Fruit fly (Drosophila melanogaster) whole organism, embryonic: Measurements from ENCODE around the gene MESR3.

Experiments used
- Atf6 ChIP-seq: fragments of 200-800 bp; sonication (Bioruptor generic); IDR thresholded peaks from 2 replicates; pipeline ENCODE4 v1.3.6; 2022; ENCODE audit warnings: missing biosample characterization, missing genetic modification characterization
- BEAF-32 ChIP-seq: fragments of 200-800 bp; sonication (Bioruptor generic); optimal IDR thresholded peaks from 3 replicates; lab custom pipeline; 2017; ENCODE audit warnings: missing biosample characterization, missing genetic modification characterization, mild to moderate bottlenecking, moderate library complexity, missing genetic modification reagents
- CG10267 ChIP-seq: fragments of 200-800 bp; sonication (Bioruptor generic); optimal IDR thresholded peaks from 2 replicates; lab custom pipeline; 2018; ENCODE audit warnings: missing biosample characterization, mild to moderate bottlenecking, missing genetic modification characterization, moderate library complexity
- CG10543 ChIP-seq: fragments of 200-800 bp; sonication (Bioruptor generic); optimal IDR thresholded peaks from 3 replicates; lab custom pipeline; 2017; ENCODE audit warnings: missing biosample characterization, mild to moderate bottlenecking, missing genetic modification characterization, moderate library complexity
- CG11085 ChIP-seq: fragments of 200-800 bp; sonication (Bioruptor generic); IDR thresholded peaks from 2 replicates; pipeline ENCODE4 v1.3.6; 2022; ENCODE audit warnings: missing biosample characterization, missing genetic modification characterization
- CG1233 ChIP-seq: fragments of 200-800 bp; sonication (Bioruptor generic); optimal IDR thresholded peaks from 4 replicates; lab custom pipeline; 2018; ENCODE audit warnings: missing biosample characterization, mild to moderate bottlenecking, missing genetic modification characterization
- CG18599 ChIP-seq: fragments of 200-800 bp; sonication (Bioruptor generic); optimal IDR thresholded peaks from 3 replicates; lab custom pipeline; 2017; ENCODE audit warnings: missing biosample characterization, missing genetic modification characterization, mild to moderate bottlenecking, moderate library complexity, missing genetic modification reagents
- CG2129 ChIP-seq: fragments of 200-800 bp; sonication (Bioruptor generic); IDR thresholded peaks from 2 replicates; pipeline ENCODE4 v1.3.6; 2022; ENCODE audit warnings: missing biosample characterization, missing genetic modification characterization; ENCODE audit not compliant: partially characterized antibody
- CG3407 ChIP-seq: fragments of 200-800 bp; sonication (Bioruptor generic); optimal IDR thresholded peaks from 2 replicates; lab custom pipeline; 2018; ENCODE audit warnings: missing biosample characterization, mild to moderate bottlenecking, missing genetic modification characterization
- CG34376 ChIP-seq: fragments of 200-800 bp; sonication (Bioruptor generic); optimal IDR thresholded peaks from 2 replicates; lab custom pipeline; 2018; ENCODE audit warnings: missing biosample characterization, mild to moderate bottlenecking, missing genetic modification characterization
- CG5953 ChIP-seq: fragments of 200-800 bp; sonication (Bioruptor generic); IDR thresholded peaks from 2 replicates; pipeline ENCODE4 v1.3.6; 2022; ENCODE audit warnings: missing biosample characterization, missing genetic modification characterization
- CG6813 ChIP-seq: fragments of 200-800 bp; sonication (Bioruptor generic); optimal IDR thresholded peaks from 2 replicates; lab custom pipeline; 2017; ENCODE audit warnings: missing biosample characterization, missing genetic modification characterization, mild to moderate bottlenecking, moderate library complexity, missing genetic modification reagents
- CG7963 ChIP-seq: fragments of 200-800 bp; sonication (Bioruptor generic); IDR thresholded peaks from 3 replicates; pipeline ENCODE4 v1.3.6; 2022; ENCODE audit warnings: missing biosample characterization, missing genetic modification characterization; ENCODE audit not compliant: partially characterized antibody
- CG8478 ChIP-seq: fragments of >200 bp; optimal IDR thresholded peaks from 2 replicates; lab custom pipeline; 2018
- CG8924 ChIP-seq: fragments of 200-800 bp; optimal IDR thresholded peaks from 3 replicates; lab custom pipeline; 2019; ENCODE audit warnings: missing biosample characterization, mild to moderate bottlenecking, missing genetic modification characterization, moderate library complexity
- CG9932 ChIP-seq: fragments of 200-800 bp; sonication (Bioruptor generic); IDR thresholded peaks from 2 replicates; pipeline ENCODE4 v1.3.6; 2022; ENCODE audit warnings: missing biosample characterization, missing genetic modification characterization
- CrebB ChIP-seq: fragments of 200-800 bp; sonication (Bioruptor generic); optimal IDR thresholded peaks from 3 replicates; lab custom pipeline; 2018; ENCODE audit warnings: missing biosample characterization, mild to moderate bottlenecking, missing genetic modification characterization
- D ChIP-seq, 2 experiments: fragments of 200-800 bp in 1 of 2; fragments of >200 bp in 1 of 2; sonication (Bioruptor generic) in 1 of 2; optimal IDR thresholded peaks; 2 replicates in 1 of 2; 3 replicates in 1 of 2; lab custom pipeline; 2017; ENCODE audit warnings: mild to moderate bottlenecking in 1 of 2, missing biosample characterization in 1 of 2, missing genetic modification characterization in 1 of 2, missing genetic modification reagents in 1 of 2
- D19B ChIP-seq: fragments of 200-800 bp; sonication (Bioruptor generic); optimal IDR thresholded peaks from 2 replicates; lab custom pipeline; 2017; ENCODE audit warnings: missing biosample characterization, mild to moderate bottlenecking, missing genetic modification characterization
- Drgx ChIP-seq: fragments of 200-800 bp; sonication (Bioruptor generic); IDR thresholded peaks from 2 replicates; pipeline ENCODE4 v1.3.6; 2022; ENCODE audit warnings: missing biosample characterization, missing genetic modification characterization
- Fer3 ChIP-seq: fragments of 200-800 bp; sonication (Bioruptor generic); optimal IDR thresholded peaks from 2 replicates; lab custom pipeline; 2018; ENCODE audit warnings: missing biosample characterization, mild to moderate bottlenecking, missing genetic modification characterization, moderate library complexity
- Hey ChIP-seq: fragments of 200-800 bp; sonication (Bioruptor generic); optimal IDR thresholded peaks from 3 replicates; lab custom pipeline; 2018; ENCODE audit warnings: missing biosample characterization, mild to moderate bottlenecking, missing genetic modification characterization
- Hmx ChIP-seq: fragments of 200-800 bp; sonication (Bioruptor generic); optimal IDR thresholded peaks from 2 replicates; lab custom pipeline; 2016; ENCODE audit warnings: missing biosample characterization, missing genetic modification characterization
- Kr ChIP-seq: fragments of 200-800 bp; sonication (Bioruptor generic); optimal IDR thresholded peaks from 2 replicates; lab custom pipeline; 2017; ENCODE audit warnings: missing biosample characterization, mild to moderate bottlenecking, missing genetic modification characterization
- MBD-R2 ChIP-seq: fragments of 200-800 bp; sonication (Bioruptor generic); IDR thresholded peaks from 2 replicates; pipeline ENCODE4 v1.3.6; 2022; ENCODE audit warnings: missing biosample characterization, missing genetic modification characterization
- Mad ChIP-seq: fragments of 200-800 bp; sonication (Bioruptor generic); optimal IDR thresholded peaks from 2 replicates; lab custom pipeline; 2016; ENCODE audit warnings: missing biosample characterization, missing genetic modification characterization
- Med ChIP-seq: fragments of 200-800 bp; sonication (Bioruptor generic); peaks from one replicate; lab custom pipeline; 2016; ENCODE audit warnings: missing biosample characterization, missing genetic modification characterization, mild to moderate bottlenecking, inconsistent platforms, moderate library complexity
- TFAM ChIP-seq: fragments of 200-800 bp; sonication (Bioruptor generic); optimal IDR thresholded peaks from 2 replicates; lab custom pipeline; 2017; ENCODE audit warnings: missing biosample characterization, missing genetic modification characterization, inconsistent platforms
- Taf1 ChIP-seq: fragments of 200-800 bp; sonication (Bioruptor generic); IDR thresholded peaks from 2 replicates; pipeline ENCODE4 v1.3.6; 2022; ENCODE audit warnings: missing biosample characterization, missing genetic modification characterization
- Usf ChIP-seq: fragments of 200-800 bp; sonication (Bioruptor generic); optimal IDR thresholded peaks from 2 replicates; lab custom pipeline; 2017; ENCODE audit warnings: missing genotype, missing biosample characterization, missing genetic modification characterization
- ash1 ChIP-seq: fragments of 200-800 bp; sonication (Bioruptor generic); optimal IDR thresholded peaks from 2 replicates; lab custom pipeline; 2018; ENCODE audit warnings: missing biosample characterization, mild to moderate bottlenecking, missing genetic modification characterization
- br ChIP-seq: fragments of >200 bp; optimal IDR thresholded peaks from 2 replicates; lab custom pipeline; 2017
- cato ChIP-seq: fragments of 200-800 bp; sonication (Bioruptor generic); optimal IDR thresholded peaks from 2 replicates; lab custom pipeline; 2016; ENCODE audit warnings: missing biosample characterization, missing genetic modification characterization, borderline replicate concordance
- crol ChIP-seq: fragments of 200-800 bp; sonication (Bioruptor generic); IDR thresholded peaks from 2 replicates; pipeline ENCODE4 v1.3.6; 2022; ENCODE audit warnings: missing biosample characterization, missing genetic modification characterization
- dmrt11E ChIP-seq: fragments of 200-800 bp; sonication (Bioruptor generic); optimal IDR thresholded peaks from 3 replicates; lab custom pipeline; 2018; ENCODE audit warnings: missing biosample characterization, mild to moderate bottlenecking, missing genetic modification characterization, moderate library complexity
- fd96Cb ChIP-seq: fragments of 200-800 bp; sonication (Bioruptor generic); optimal IDR thresholded peaks from 2 replicates; lab custom pipeline; 2018; ENCODE audit warnings: missing biosample characterization, mild to moderate bottlenecking, missing genetic modification characterization, moderate library complexity
- gem ChIP-seq: fragments of 200-800 bp; sonication (Bioruptor generic); optimal IDR thresholded peaks from 2 replicates; lab custom pipeline; 2019; ENCODE audit warnings: missing biosample characterization, mild to moderate bottlenecking, missing genetic modification characterization, moderate library complexity
- luna ChIP-seq: fragments of 200-800 bp; sonication (Bioruptor generic); optimal IDR thresholded peaks from 2 replicates; lab custom pipeline; 2016; ENCODE audit warnings: missing biosample characterization, missing genetic modification characterization
- mirr ChIP-seq: fragments of 200-800 bp; sonication (Bioruptor generic); optimal IDR thresholded peaks from 3 replicates; lab custom pipeline; 2018; ENCODE audit warnings: missing biosample characterization, mild to moderate bottlenecking, missing genetic modification characterization
- nau ChIP-seq: fragments of 200-800 bp; sonication (Bioruptor generic); optimal IDR thresholded peaks from 3 replicates; lab custom pipeline; 2017; ENCODE audit warnings: missing biosample characterization, mild to moderate bottlenecking, missing genetic modification characterization, missing genetic modification reagents
- otp ChIP-seq: fragments of 200-800 bp; sonication (Bioruptor generic); IDR thresholded peaks from 3 replicates; pipeline ENCODE4, ENCODE4 v1.3.6; 2022; ENCODE audit warnings: missing biosample characterization, missing genetic modification characterization
- peb ChIP-seq: fragments of 200-800 bp; sonication (Bioruptor generic); IDR thresholded peaks from 2 replicates; pipeline ENCODE4 v1.3.6; 2022; ENCODE audit warnings: missing biosample characterization, missing genetic modification characterization
- pros ChIP-seq: fragments of 200-800 bp; sonication (Bioruptor generic); optimal IDR thresholded peaks from 3 replicates; lab custom pipeline; 2019; ENCODE audit warnings: missing biosample characterization, mild to moderate bottlenecking, missing genetic modification characterization, moderate library complexity
- row ChIP-seq: fragments of 200-800 bp; sonication (Bioruptor generic); IDR thresholded peaks from 3 replicates; pipeline ENCODE4 v1.3.6; 2022; ENCODE audit warnings: missing biosample characterization, missing genetic modification characterization
- tin ChIP-seq: fragments of 200-800 bp; sonication (Bioruptor generic); optimal IDR thresholded peaks from 3 replicates; lab custom pipeline; 2016; ENCODE audit warnings: missing biosample characterization, missing genetic modification characterization
- tna ChIP-seq: fragments of 200-800 bp; sonication (Bioruptor generic); IDR thresholded peaks from 2 replicates; pipeline ENCODE4 v1.3.6; 2022; ENCODE audit warnings: missing biosample characterization, missing genetic modification characterization; ENCODE audit not compliant: partially characterized antibody
- tup ChIP-seq: fragments of 200-800 bp; sonication (Bioruptor generic); optimal IDR thresholded peaks from 2 replicates; lab custom pipeline; 2016; ENCODE audit warnings: missing biosample characterization, mild to moderate bottlenecking, missing genetic modification characterization, moderate library complexity
- tx ChIP-seq: fragments of 200-800 bp; sonication (Bioruptor generic); optimal IDR thresholded peaks from 2 replicates; lab custom pipeline; 2016; ENCODE audit warnings: missing biosample characterization, missing genetic modification characterization
- usp ChIP-seq: fragments of >200 bp; optimal IDR thresholded peaks from 2 replicates; lab custom pipeline; 2017; ENCODE audit warnings: missing biosample characterization, missing genetic modification characterization
- vvl ChIP-seq: fragments of 200-800 bp; sonication (Bioruptor generic); IDR thresholded peaks from 2 replicates; pipeline ENCODE4 v1.3.6; 2022; ENCODE audit warnings: missing biosample characterization, missing genetic modification characterization
- zf30C ChIP-seq: fragments of 200-800 bp; sonication (Bioruptor generic); optimal IDR thresholded peaks from 3 replicates; lab custom pipeline; 2018; ENCODE audit warnings: missing biosample characterization, mild to moderate bottlenecking, missing genetic modification characterization

The MESR3 gene

dm6 chr2L:18625470-18625869 is 8.4 kb downstream of the MESR3 start (continued):
- peak; percentile 21 for TF ChIP-seq pros (GFP tag; lab: Kevin White, UChicago)
- TF ChIP-seq CG11085 (GFP tag; lab: Robert Waterston, UW) = no peak
- TF ChIP-seq Taf1 = no peak
- TF ChIP-seq Kr (GFP tag; lab: Kevin White, UChicago) = peak; percentile 41
- no peak for TF ChIP-seq Mad (GFP tag; lab: Kevin White, UChicago)
- no peak for TF ChIP-seq usp (GFP tag; lab: Kevin White, UChicago)
- no peak for TF ChIP-seq CG1233 (GFP tag; lab: Kevin White, UChicago)
- peak; percentile 49 for TF ChIP-seq dmrt11E (tag; lab: Kevin White, UChicago)
- TF ChIP-seq tna (GFP tag; lab: Robert Waterston, UW) = no peak
- no peak for TF ChIP-seq crol (GFP tag; lab: Robert Waterston, UW)
- no peak for TF ChIP-seq CG2129
- TF ChIP-seq BEAF-32 (GFP tag; lab: Kevin White, UChicago) = no peak
- no peak for TF ChIP-seq TFAM (GFP tag; lab: Kevin White, UChicago)
- no peak for TF ChIP-seq cato (GFP tag; lab: Kevin White, UChicago)
- peak; percentile 14 for TF ChIP-seq Med
- no peak for TF ChIP-seq MBD-R2 (GFP tag; lab: Robert Waterston, UW)
- TF ChIP-seq CG5953 = no peak
- TF ChIP-seq ash1 (GFP tag; lab: Kevin White, UChicago) = no peak
- TF ChIP-seq Hey (tag; lab: Kevin White, UChicago) = no peak
- TF ChIP-seq CG8924 (tag; lab: Kevin White, UChicago) = peak; percentile 9
- no peak for TF ChIP-seq CG8478 (lab: Kevin White, UChicago)
- TF ChIP-seq row (GFP tag; lab: Robert Waterston, UW) = no peak
- no peak for TF ChIP-seq tx (GFP tag; lab: Kevin White, UChicago)
- TF ChIP-seq tup (GFP tag; lab: Kevin White, UChicago) = no peak
- TF ChIP-seq CG10543 = no peak
- peak; percentile 12 for TF ChIP-seq CG10267
- peak; percentile 37 for TF ChIP-seq CG6813 (GFP tag; lab: Kevin White, UChicago)
- TF ChIP-seq gem (tag; lab: Kevin White, UChicago) = peak; percentile 28
- no peak for TF ChIP-seq luna (GFP tag; lab: Kevin White, UChicago)
- no peak for TF ChIP-seq fd96Cb (tag; lab: Kevin White, UChicago)
- 0 out of 2 replicates have a peak, but pooled peaks have one; percentile 4 for TF ChIP-seq vvl (GFP tag; lab: Robert Waterston, UW)
- no peak for TF ChIP-seq CrebB (tag; lab: Kevin White, UChicago)
- no peak for TF ChIP-seq D (optimal IDR thresholded peaks at IDR 0.05; lab: Kevin White, UChicago)
- peak; percentile 23 for TF ChIP-seq D (GFP tag; optimal IDR thresholded peaks at IDR 0.05; lab: Kevin White, UChicago)
- TF ChIP-seq CG18599 (GFP tag; lab: Kevin White, UChicago) = no peak
- no peak for TF ChIP-seq br
- no peak for TF ChIP-seq Usf (GFP tag; lab: Kevin White, UChicago)
- no peak for TF ChIP-seq peb (GFP tag; lab: Robert Waterston, UW)
- no peak for TF ChIP-seq CG7963
- TF ChIP-seq Atf6 (GFP tag; lab: Robert Waterston, UW) = no peak
- TF ChIP-seq nau (GFP tag; lab: Kevin White, UChicago) = peak; percentile 23
- TF ChIP-seq CG3407 (GFP tag; lab: Kevin White, UChicago) = peak; percentile 38
- no peak for TF ChIP-seq tin (GFP tag; lab: Kevin White, UChicago)
- TF ChIP-seq D19B (GFP tag; lab: Kevin White, UChicago) = no peak
- no peak for TF ChIP-seq zf30C
- TF ChIP-seq CG9932 (GFP tag; lab: Robert Waterston, UW) = no peak
- TF ChIP-seq mirr (GFP tag; lab: Kevin White, UChicago) = no peak
- TF ChIP-seq Drgx = no peak
- TF ChIP-seq otp (GFP tag; lab: Robert Waterston, UW) = 0 out of 3 replicates have a peak, but pooled peaks have one; percentile 14
- TF ChIP-seq Fer3 (tag; lab: Kevin White, UChicago) = peak; percentile 4
- TF ChIP-seq Hmx = no peak
- no peak for TF ChIP-seq CG34376 (GFP tag; lab: Kevin White, UChicago)
